Fruit fly (Drosophila melanogaster): Measurements from ENCODE around the gene elm.

DNA sequence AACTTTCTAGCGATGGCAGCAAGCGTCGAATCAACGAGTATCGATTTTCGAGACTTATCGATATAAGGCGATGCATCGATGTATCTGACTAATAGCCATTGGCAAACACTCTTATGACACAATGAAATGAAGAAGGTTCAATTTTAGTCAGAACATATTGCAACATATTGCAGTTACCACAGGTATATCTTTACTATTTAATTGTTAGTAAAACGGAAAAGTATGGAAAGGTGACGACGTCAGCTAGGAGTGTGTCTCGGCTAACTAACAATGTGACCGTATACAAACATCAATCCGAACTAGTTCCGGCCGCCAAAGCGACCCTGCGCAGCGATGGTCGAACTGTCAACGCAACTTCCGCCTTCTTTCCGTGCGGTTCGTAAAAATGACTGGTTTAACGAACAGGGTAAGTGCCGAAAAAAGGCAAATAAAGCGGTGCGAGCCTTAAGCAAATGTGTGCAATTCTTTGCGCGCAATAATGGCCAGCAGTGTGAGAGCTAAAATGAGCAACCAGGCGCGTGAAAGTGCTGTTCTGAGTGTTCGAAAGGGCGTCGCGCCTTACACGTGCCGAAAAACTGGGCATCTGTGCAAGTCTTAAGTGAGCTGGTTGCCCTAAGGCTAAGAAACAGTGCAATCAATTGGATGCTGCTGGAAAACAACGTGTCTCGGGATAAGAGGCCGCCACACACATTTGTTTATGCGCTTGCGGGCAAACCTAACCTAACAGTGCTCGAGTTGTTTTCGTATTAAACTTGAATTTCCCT, 30.4 kb downstream of the elm start, which contains the start of the genes Dph4, Spec2 and RpL13A:
- TF ChIP-seq Jra (GFP tag; optimal IDR thresholded peaks at IDR 0.05) (peak; percentile 69), pan (optimal IDR thresholded peaks at IDR 0.05) (no peak)

Measured in whole organism, wandering third instar larva.